Fruit fly (Drosophila melanogaster) whole organism, adult: ENCODE measurements around the gene CG12420.
A peak's percentile ranks its signal among the peaks of the same experiment; 100 is the strongest.

Source experiments
- CG11617 ChIP-seq: fragments of 200-800 bp; sonication (Bioruptor generic); optimal IDR thresholded peaks from 2 replicates; lab custom pipeline; 2017; ENCODE audit warnings: mild to moderate bottlenecking, missing biosample characterization, missing genetic modification reagents, missing genetic modification characterization
- CG12768 ChIP-seq: fragments of 200-800 bp; sonication (Bioruptor generic); optimal IDR thresholded peaks from 2 replicates; lab custom pipeline; 2017; ENCODE audit warnings: missing biosample characterization, missing genetic modification characterization, mild to moderate bottlenecking, moderate library complexity, missing genetic modification reagents
- CG14711 ChIP-seq: fragments of 200-800 bp; sonication (Bioruptor generic); optimal IDR thresholded peaks from 2 replicates; lab custom pipeline; 2018; ENCODE audit warnings: missing biosample characterization, mild to moderate bottlenecking, missing genetic modification characterization, moderate library complexity
- CG1620 ChIP-seq: fragments of 200-800 bp; sonication (Bioruptor generic); optimal IDR thresholded peaks from 2 replicates; lab custom pipeline; 2016; ENCODE audit warnings: missing biosample characterization, missing genetic modification characterization
- CG33017 ChIP-seq: fragments of 200-800 bp; sonication (Bioruptor generic); optimal IDR thresholded peaks from 2 replicates; lab custom pipeline; 2018; ENCODE audit warnings: missing biosample characterization, mild to moderate bottlenecking, missing genetic modification characterization, moderate library complexity
- CG5204 ChIP-seq: fragments of 200-800 bp; sonication (Bioruptor generic); optimal IDR thresholded peaks from 2 replicates; lab custom pipeline; 2016; ENCODE audit warnings: missing biosample characterization, missing genetic modification characterization
- CG7045 ChIP-seq: fragments of 200-800 bp; sonication (Bioruptor generic); optimal IDR thresholded peaks from 2 replicates; lab custom pipeline; 2017; ENCODE audit warnings: missing biosample characterization, mild to moderate bottlenecking, missing genetic modification characterization
- CG7101 ChIP-seq: fragments of 200-800 bp; sonication (Bioruptor generic); optimal IDR thresholded peaks from 2 replicates; lab custom pipeline; 2018; ENCODE audit warnings: missing biosample characterization, mild to moderate bottlenecking, missing genetic modification characterization, moderate library complexity
- Clk ChIP-seq: fragments of 200-800 bp; sonication (Bioruptor generic); optimal IDR thresholded peaks from 2 replicates; lab custom pipeline; 2017; ENCODE audit warnings: missing biosample characterization, missing genetic modification characterization
- Crg-1 ChIP-seq: fragments of 200-800 bp; sonication (Bioruptor generic); optimal IDR thresholded peaks from 2 replicates; lab custom pipeline; 2016; ENCODE audit warnings: missing biosample characterization, missing genetic modification characterization
- Mnt ChIP-seq: fragments of 200-800 bp; sonication (Bioruptor generic); optimal IDR thresholded peaks from 2 replicates; lab custom pipeline; 2016; ENCODE audit warnings: missing biosample characterization, mild to moderate bottlenecking, missing genetic modification characterization
- bab1 ChIP-seq: fragments of 200-800 bp; sonication (Bioruptor generic); optimal IDR thresholded peaks from 3 replicates; lab custom pipeline; 2019; ENCODE audit warnings: missing biosample characterization, mild to moderate bottlenecking, missing genetic modification characterization, moderate library complexity
- cic ChIP-seq: fragments of 200-800 bp; sonication (Bioruptor generic); optimal IDR thresholded peaks from 2 replicates; lab custom pipeline; 2017; ENCODE audit warnings: missing biosample characterization, mild to moderate bottlenecking, missing genetic modification characterization, moderate library complexity
- cnc ChIP-seq, 2 experiments: fragments of >200 bp; optimal IDR thresholded peaks; 2 replicates each; lab custom pipeline; 2017
- kay ChIP-seq: fragments of 200-800 bp; sonication (Bioruptor generic); peaks from one replicate; lab custom pipeline; 2016; ENCODE audit warnings: missing biosample characterization, missing genetic modification characterization, borderline replicate concordance
- ovo ChIP-seq: fragments of 200-800 bp; sonication (Bioruptor generic); optimal IDR thresholded peaks from 2 replicates; lab custom pipeline; 2016; ENCODE audit warnings: missing biosample characterization, missing genetic modification characterization
- pad ChIP-seq: fragments of 200-800 bp; sonication (Bioruptor generic); optimal IDR thresholded peaks from 3 replicates; lab custom pipeline; 2017; ENCODE audit warnings: missing biosample characterization, missing genetic modification characterization, mild to moderate bottlenecking, moderate library complexity, missing genetic modification reagents
- tj ChIP-seq: fragments of 200-800 bp; sonication (Bioruptor generic); optimal IDR thresholded peaks from 3 replicates; lab custom pipeline; 2017; ENCODE audit warnings: missing biosample characterization, mild to moderate bottlenecking, missing genetic modification characterization, moderate library complexity
- toe ChIP-seq: fragments of 200-800 bp; sonication (Bioruptor generic); optimal IDR thresholded peaks from 2 replicates; lab custom pipeline; 2016; ENCODE audit warnings: missing biosample characterization, missing genetic modification characterization

The CG12420 gene

DNA sequence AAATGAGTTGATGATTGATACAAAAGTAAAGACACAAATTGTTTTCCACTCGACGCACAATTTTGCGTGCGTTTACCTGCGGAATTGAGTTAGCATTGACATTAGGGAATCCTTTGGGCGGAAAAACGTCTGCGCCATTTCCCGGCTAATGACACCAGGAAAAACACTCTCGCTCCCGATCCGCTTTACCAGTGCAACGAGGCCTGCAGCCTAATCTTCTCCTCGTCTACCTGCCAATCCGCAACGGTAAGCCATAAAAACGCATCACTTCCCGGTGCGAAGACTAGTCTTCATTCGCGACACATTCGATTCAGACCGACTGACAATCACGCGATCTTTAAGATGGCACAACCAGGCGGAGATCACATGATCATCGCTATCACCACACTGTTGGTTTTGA lies at the start of gene CG12420:
TSS of gene CG12420 (plus strand) at position 283 of the 400 bp plus-strand sequence.
- no peak for TF ChIP-seq tj (GFP tag; lab: Kevin White, UChicago)
- no peak for TF ChIP-seq cnc (optimal IDR thresholded peaks at IDR 0.05; lab: Kevin White, UChicago)
- no peak for TF ChIP-seq CG14711 (tag; lab: Kevin White, UChicago)
- TF ChIP-seq Crg-1 (GFP tag; lab: Kevin White, UChicago): no peak
- TF ChIP-seq CG7101 (tag; lab: Kevin White, UChicago): no peak
- no peak for TF ChIP-seq ovo
- TF ChIP-seq Mnt (GFP tag; lab: Kevin White, UChicago): no peak
- no peak for TF ChIP-seq cic (GFP tag; lab: Kevin White, UChicago)
- no peak for TF ChIP-seq CG5204 (GFP tag; lab: Kevin White, UChicago)
- TF ChIP-seq CG7045 (GFP tag; lab: Kevin White, UChicago): no peak
- TF ChIP-seq Clk (GFP tag; lab: Kevin White, UChicago): no peak

DNA sequence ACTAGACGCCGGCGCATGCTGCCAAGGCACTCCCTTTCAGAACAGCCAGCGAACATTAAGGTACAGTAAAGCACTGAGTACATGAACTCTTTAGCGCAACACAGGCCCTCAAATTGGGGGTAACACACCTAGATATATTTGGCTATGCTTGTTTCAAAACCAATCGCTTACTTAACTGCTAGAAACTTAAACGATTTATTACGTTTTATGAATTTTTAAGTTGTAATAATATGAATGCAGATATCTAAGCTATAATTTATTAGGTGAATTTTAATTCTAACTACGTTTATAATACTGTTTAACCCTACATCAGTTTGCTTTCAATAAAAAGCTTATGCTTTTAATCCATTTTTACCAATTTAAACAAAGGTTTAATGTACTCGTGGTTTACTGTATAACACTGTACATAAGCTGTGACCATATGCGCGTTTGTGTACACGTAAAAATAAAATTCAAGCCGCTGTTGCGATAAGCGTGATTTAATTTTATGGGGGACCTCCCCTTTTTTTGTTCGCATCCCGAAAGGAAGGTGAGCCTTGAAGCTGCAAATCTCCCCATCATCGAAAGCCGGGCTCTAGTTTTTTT lies 45.5 kb upstream of the CG12420 start:
- TF ChIP-seq CG7045 (GFP tag; lab: Kevin White, UChicago) (no peak), CG33017 (no peak)

DNA sequence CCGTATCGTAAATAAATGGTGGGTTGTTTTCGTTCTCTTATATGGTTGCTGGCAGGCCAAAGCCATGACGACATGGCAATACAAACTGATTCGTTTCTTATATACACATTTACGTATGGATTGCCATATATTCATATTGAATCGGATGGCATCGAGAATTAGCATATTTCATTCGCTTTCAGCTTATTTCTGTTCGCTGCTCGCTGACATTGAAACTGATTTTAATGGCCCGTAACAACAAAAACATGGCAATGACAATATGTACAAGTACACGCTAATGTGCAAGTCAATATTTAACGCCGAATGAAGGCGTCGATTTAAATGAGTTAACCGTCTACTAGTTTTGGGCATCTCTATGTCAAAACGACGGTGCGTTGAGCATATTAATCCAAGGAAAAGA lies 36.5 kb upstream of the CG12420 start:
- TF ChIP-seq Mnt (GFP tag; lab: Kevin White, UChicago): no peak
- no peak for TF ChIP-seq pad (GFP tag; lab: Kevin White, UChicago)
- no peak for TF ChIP-seq bab1 (GFP tag; lab: Kevin White, UChicago)
- TF ChIP-seq ovo: no peak
- no peak for TF ChIP-seq CG11617 (GFP tag; lab: Kevin White, UChicago)
- TF ChIP-seq CG5204 (GFP tag; lab: Kevin White, UChicago): no peak
- no peak for TF ChIP-seq CG12768
- TF ChIP-seq CG7045 (GFP tag; lab: Kevin White, UChicago): no peak
- TF ChIP-seq tj (GFP tag; lab: Kevin White, UChicago): no peak
- no peak for TF ChIP-seq CG1620 (GFP tag; lab: Kevin White, UChicago)
- no peak for TF ChIP-seq cnc (optimal IDR thresholded peaks at IDR 0.05; lab: Kevin White, UChicago)
- TF ChIP-seq Crg-1 (GFP tag; lab: Kevin White, UChicago): no peak

DNA sequence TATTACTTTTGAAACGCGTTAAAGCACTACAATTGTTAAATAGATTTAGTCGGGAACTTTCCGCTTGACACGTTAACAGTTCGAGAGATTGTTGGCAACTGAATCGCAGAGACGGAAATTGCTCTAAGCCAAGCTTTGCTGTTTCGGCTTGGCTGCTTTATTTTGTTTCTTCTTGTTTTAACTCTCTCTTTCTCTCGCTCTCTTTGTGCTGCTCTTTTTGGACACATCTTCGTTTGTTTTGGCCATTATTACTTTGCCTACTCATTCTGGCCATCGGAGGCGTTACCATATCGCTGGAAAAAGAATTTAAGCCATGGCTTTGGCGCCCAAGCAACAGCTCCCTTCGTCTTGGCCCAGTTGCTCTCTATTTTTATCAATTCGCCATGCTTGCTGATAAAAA lies 33.0 kb upstream of the CG12420 start, which contains the start of gene CG12814:
TSS of gene CG12814 (minus strand) at position 84 of the 400 bp plus-strand sequence.
- TF ChIP-seq CG11617 (GFP tag; lab: Kevin White, UChicago): no peak
- TF ChIP-seq bab1 (GFP tag; lab: Kevin White, UChicago): peak; percentile 21

DNA sequence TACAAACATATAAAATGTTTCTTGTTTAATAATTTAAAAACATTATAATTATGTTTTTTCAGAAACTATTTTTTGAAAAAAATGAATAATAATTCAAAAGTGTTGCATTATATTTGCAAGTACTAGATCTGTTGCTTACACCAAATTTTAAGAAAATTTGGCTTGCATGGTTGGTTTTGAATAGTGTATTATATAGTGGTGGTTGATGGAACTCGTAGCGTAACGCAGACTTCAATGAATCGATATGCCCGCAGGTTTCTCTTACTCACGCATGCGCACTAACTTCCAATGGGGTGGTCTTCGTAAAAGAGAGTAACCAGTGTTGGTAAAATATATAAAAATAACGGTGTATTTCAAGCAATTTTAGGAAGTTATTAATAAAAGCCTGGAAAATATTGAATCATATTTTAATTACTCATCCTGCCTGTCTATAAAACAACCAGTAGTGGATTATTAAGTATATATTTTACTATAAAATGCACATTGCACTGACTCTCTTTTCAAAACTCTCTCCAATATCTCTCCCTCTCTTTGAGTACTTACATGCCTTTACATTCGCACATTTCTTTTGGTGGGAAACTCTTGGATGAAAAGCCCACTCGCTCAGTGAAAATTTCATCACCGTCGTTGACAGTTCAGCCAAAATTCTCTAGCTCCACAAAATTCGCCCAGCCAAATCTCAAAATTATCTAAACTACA lies 32.3 kb upstream of the CG12420 start, which contains the start of gene Syn:
TSS of gene Syn (plus strand) at position 606 of the 699 bp plus-strand sequence.
- no peak for TF ChIP-seq cnc (optimal IDR thresholded peaks at IDR 0.05; lab: Kevin White, UChicago)
- TF ChIP-seq pad (GFP tag; lab: Kevin White, UChicago): no peak
- no peak for TF ChIP-seq cic (GFP tag; lab: Kevin White, UChicago)
- TF ChIP-seq CG11617 (GFP tag; lab: Kevin White, UChicago): no peak
- TF ChIP-seq Clk (GFP tag; lab: Kevin White, UChicago): no peak
- TF ChIP-seq tj (GFP tag; lab: Kevin White, UChicago): no peak
- no peak for TF ChIP-seq toe
- no peak for TF ChIP-seq Mnt (GFP tag; lab: Kevin White, UChicago)
- no peak for TF ChIP-seq CG14711 (tag; lab: Kevin White, UChicago)
- TF ChIP-seq CG33017: peak; percentile 13
- TF ChIP-seq CG12768: no peak
- TF ChIP-seq CG7101 (tag; lab: Kevin White, UChicago): no peak
- TF ChIP-seq CG7045 (GFP tag; lab: Kevin White, UChicago): peak; percentile 17
- no peak for TF ChIP-seq bab1 (GFP tag; lab: Kevin White, UChicago)

DNA sequence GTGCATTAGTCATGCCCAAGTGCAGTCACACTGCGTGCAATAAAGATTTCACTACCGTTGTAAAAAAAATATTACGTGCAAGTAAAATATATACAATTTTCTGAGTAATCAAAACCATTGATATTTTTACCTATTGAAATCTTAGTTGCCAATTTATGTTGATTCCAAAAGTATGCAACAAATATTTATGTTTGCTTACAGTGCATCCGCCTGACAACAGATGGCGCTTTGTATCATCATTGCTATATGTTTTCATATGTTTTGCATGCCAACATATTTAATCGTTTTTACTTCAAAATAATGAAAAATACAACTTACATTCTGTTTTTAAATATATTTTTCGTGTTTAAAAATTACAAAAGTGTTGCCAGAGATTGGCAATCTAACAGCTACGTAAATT lies 18.9 kb upstream of the CG12420 start:
- TF ChIP-seq CG14711 (tag; lab: Kevin White, UChicago): no peak
- TF ChIP-seq kay (GFP tag; lab: Kevin White, UChicago): peak; percentile 38
- TF ChIP-seq toe: peak; percentile 10
- TF ChIP-seq CG7101 (tag; lab: Kevin White, UChicago): no peak
- TF ChIP-seq Crg-1 (GFP tag; lab: Kevin White, UChicago): no peak
- peak; percentile 69 for TF ChIP-seq bab1 (GFP tag; lab: Kevin White, UChicago)

DNA sequence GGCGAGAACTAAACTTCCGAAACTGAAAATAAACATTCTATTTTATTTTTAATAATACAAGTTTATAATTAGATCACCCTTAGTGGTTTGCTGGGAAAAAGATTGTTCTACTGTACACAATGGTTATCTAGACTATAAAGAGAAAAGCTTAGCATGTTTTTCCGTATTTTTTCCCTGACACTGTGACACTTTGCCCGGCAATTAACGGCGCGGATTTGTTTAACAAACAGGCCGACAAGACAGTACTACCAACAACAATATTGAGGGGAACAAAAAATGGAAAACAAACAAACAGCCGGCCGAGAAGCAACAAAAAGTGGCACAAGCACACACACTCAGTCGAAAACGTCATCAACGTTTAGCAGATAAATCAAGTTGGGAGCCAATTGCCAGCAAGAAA lies 15.8 kb upstream of the CG12420 start:
- TF ChIP-seq kay (GFP tag; lab: Kevin White, UChicago) (peak; percentile 69), CG7045 (GFP tag; lab: Kevin White, UChicago) (no peak)
